Fruit fly (Drosophila melanogaster) whole organism, embryonic: Measurements from ENCODE around the gene Tace.

Experiments used
- BEAF-32 ChIP-seq: fragments of 200-800 bp; sonication (Bioruptor generic); optimal IDR thresholded peaks from 3 replicates; lab custom pipeline; 2017; ENCODE audit warnings: missing biosample characterization, missing genetic modification characterization, mild to moderate bottlenecking, moderate library complexity, missing genetic modification reagents
- Bdp1 ChIP-seq: fragments of 200-800 bp; sonication (Bioruptor generic); optimal IDR thresholded peaks from 3 replicates; lab custom pipeline; 2016; ENCODE audit warnings: missing biosample characterization, missing genetic modification characterization
- Blimp-1 ChIP-seq: fragments of 200-800 bp; sonication (Bioruptor generic); optimal IDR thresholded peaks from 3 replicates; lab custom pipeline; 2018; ENCODE audit warnings: missing biosample characterization, missing genetic modification characterization, mild to moderate bottlenecking, moderate library complexity, missing genetic modification reagents
- CG11085 ChIP-seq: fragments of 200-800 bp; sonication (Bioruptor generic); IDR thresholded peaks from 2 replicates; pipeline ENCODE4 v1.3.6; 2022; ENCODE audit warnings: missing biosample characterization, missing genetic modification characterization
- CG11456 ChIP-seq: fragments of 200-800 bp; sonication (Bioruptor generic); IDR thresholded peaks from 3 replicates; pipeline ENCODE4 v1.3.6; 2022; ENCODE audit warnings: missing biosample characterization, missing genetic modification characterization
- CG11560 ChIP-seq: fragments of 200-800 bp; sonication (Bioruptor generic); IDR thresholded peaks from 3 replicates; pipeline ENCODE4 v1.3.6; 2022; ENCODE audit warnings: missing biosample characterization, missing genetic modification characterization
- CG12071 ChIP-seq: fragments of 200-800 bp; sonication (Bioruptor generic); optimal IDR thresholded peaks from 3 replicates; lab custom pipeline; 2018; ENCODE audit warnings: missing biosample characterization, mild to moderate bottlenecking, missing genetic modification characterization
- CG12299 ChIP-seq: fragments of 200-800 bp; sonication (Bioruptor generic); optimal IDR thresholded peaks from 2 replicates; lab custom pipeline; 2018; ENCODE audit warnings: missing biosample characterization, mild to moderate bottlenecking, missing genetic modification characterization
- CG13624 ChIP-seq: fragments of 200-800 bp; sonication (Bioruptor generic); optimal IDR thresholded peaks from 2 replicates; lab custom pipeline; 2016; ENCODE audit warnings: missing biosample characterization, missing genetic modification characterization
- CG14965 ChIP-seq: fragments of 200-800 bp; sonication (Bioruptor generic); optimal IDR thresholded peaks from 2 replicates; lab custom pipeline; 2016; ENCODE audit warnings: missing biosample characterization, missing genetic modification characterization, borderline replicate concordance
- CG15479 ChIP-seq: fragments of 200-800 bp; sonication (Bioruptor generic); optimal IDR thresholded peaks from 3 replicates; lab custom pipeline; 2019; ENCODE audit warnings: missing biosample characterization, mild to moderate bottlenecking, missing genetic modification characterization, moderate library complexity
- CG15514 ChIP-seq: fragments of 200-800 bp; sonication (Bioruptor generic); optimal IDR thresholded peaks from 3 replicates; lab custom pipeline; 2017; ENCODE audit warnings: missing biosample characterization, missing genetic modification characterization, mild to moderate bottlenecking, moderate library complexity, missing genetic modification reagents
- CG17186 ChIP-seq: fragments of 200-800 bp; sonication (Bioruptor generic); optimal IDR thresholded peaks from 3 replicates; lab custom pipeline; 2017; ENCODE audit warnings: missing biosample characterization, missing genetic modification reagents, missing genetic modification characterization
- CG17328 ChIP-seq: fragments of 200-800 bp; sonication (Bioruptor generic); IDR thresholded peaks from 2 replicates; pipeline ENCODE4 v1.3.6; 2022; ENCODE audit warnings: missing biosample characterization, missing genetic modification characterization
- CG18764 ChIP-seq: fragments of 200-800 bp; sonication (Bioruptor generic); optimal IDR thresholded peaks from 3 replicates; lab custom pipeline; 2016; ENCODE audit warnings: missing biosample characterization, missing genetic modification characterization
- CG32772 ChIP-seq: fragments of 200-800 bp; sonication (Bioruptor generic); IDR thresholded peaks from 2 replicates; pipeline ENCODE4 v1.3.6; 2022; ENCODE audit warnings: missing biosample characterization, missing genetic modification characterization
- CG3838 ChIP-seq: fragments of 200-800 bp; sonication (Bioruptor generic); optimal IDR thresholded peaks from 3 replicates; lab custom pipeline; 2016; ENCODE audit warnings: missing biosample characterization, missing genetic modification characterization
- CG3847 ChIP-seq: fragments of 200-800 bp; sonication (Bioruptor generic); IDR thresholded peaks from 2 replicates; pipeline ENCODE4 v1.3.6; 2022; ENCODE audit warnings: missing biosample characterization, missing genetic modification characterization
- CG4730 ChIP-seq: fragments of 200-800 bp; sonication (Bioruptor generic); IDR thresholded peaks from 2 replicates; pipeline ENCODE4 v1.3.6; 2022; ENCODE audit warnings: missing biosample characterization, missing genetic modification characterization
- CG5245 ChIP-seq: fragments of 200-800 bp; sonication (Bioruptor generic); optimal IDR thresholded peaks from 3 replicates; lab custom pipeline; 2016; ENCODE audit warnings: missing biosample characterization, missing genetic modification characterization
- CG5953 ChIP-seq: fragments of 200-800 bp; sonication (Bioruptor generic); IDR thresholded peaks from 2 replicates; pipeline ENCODE4 v1.3.6; 2022; ENCODE audit warnings: missing biosample characterization, missing genetic modification characterization
- CG6765 ChIP-seq: fragments of 200-800 bp; sonication (Bioruptor generic); optimal IDR thresholded peaks from 3 replicates; lab custom pipeline; 2017; ENCODE audit warnings: missing biosample characterization, mild to moderate bottlenecking, missing genetic modification characterization
- Dip3 ChIP-seq: fragments of 200-800 bp; sonication (Bioruptor generic); optimal IDR thresholded peaks from 3 replicates; lab custom pipeline; 2016; ENCODE audit warnings: missing biosample characterization, missing genetic modification characterization
- Ets97D ChIP-seq: fragments of 200-800 bp; sonication (Bioruptor generic); optimal IDR thresholded peaks from 3 replicates; lab custom pipeline; 2016; ENCODE audit warnings: missing biosample characterization, missing genetic modification characterization
- Fer3 ChIP-seq: fragments of 200-800 bp; sonication (Bioruptor generic); optimal IDR thresholded peaks from 2 replicates; lab custom pipeline; 2018; ENCODE audit warnings: missing biosample characterization, mild to moderate bottlenecking, missing genetic modification characterization, moderate library complexity
- Gsc ChIP-seq: fragments of 200-800 bp; sonication (Bioruptor generic); IDR thresholded peaks from 2 replicates; pipeline ENCODE4 v1.3.6; 2022; ENCODE audit warnings: missing biosample characterization, missing genetic modification characterization
- HLH54F ChIP-seq: fragments of 200-800 bp; sonication (Bioruptor generic); optimal IDR thresholded peaks from 3 replicates; lab custom pipeline; 2016; ENCODE audit warnings: missing biosample characterization, missing genetic modification characterization
- HmgD ChIP-seq: fragments of 200-800 bp; sonication (Bioruptor generic); optimal IDR thresholded peaks from 3 replicates; lab custom pipeline; 2016; ENCODE audit warnings: missing biosample characterization, missing genetic modification characterization
- Jarid2 ChIP-seq: fragments of 200-800 bp; sonication (Bioruptor generic); optimal IDR thresholded peaks from 3 replicates; lab custom pipeline; 2017; ENCODE audit warnings: mild to moderate bottlenecking, missing biosample characterization, missing genetic modification reagents, missing genetic modification characterization
- NFAT ChIP-seq: fragments of 200-800 bp; sonication (Bioruptor generic); IDR thresholded peaks from 2 replicates; pipeline ENCODE4 v1.3.6; 2022; ENCODE audit warnings: missing biosample characterization, missing genetic modification characterization
- Spps ChIP-seq: fragments of 200-800 bp; sonication (Bioruptor generic); optimal IDR thresholded peaks from 2 replicates; lab custom pipeline; 2018; ENCODE audit warnings: missing biosample characterization, mild to moderate bottlenecking, missing genetic modification characterization
- Xbp1 ChIP-seq: fragments of 200-800 bp; sonication (Bioruptor generic); optimal IDR thresholded peaks from 3 replicates; lab custom pipeline; 2016; ENCODE audit warnings: missing biosample characterization, mild to moderate bottlenecking, missing genetic modification characterization
- ab ChIP-seq: fragments of 200-800 bp; sonication (Bioruptor generic); optimal IDR thresholded peaks from 2 replicates; lab custom pipeline; 2016; ENCODE audit warnings: missing biosample characterization, missing genetic modification characterization
- ac ChIP-seq: fragments of 200-800 bp; sonication (Bioruptor generic); optimal IDR thresholded peaks from 3 replicates; lab custom pipeline; 2017; ENCODE audit warnings: missing biosample characterization, mild to moderate bottlenecking, missing genetic modification characterization
- bcd ChIP-seq: fragments of 200-800 bp; sonication (Bioruptor generic); optimal IDR thresholded peaks from 2 replicates; lab custom pipeline; 2017; ENCODE audit warnings: missing biosample characterization, mild to moderate bottlenecking, missing genetic modification characterization
- danr ChIP-seq: fragments of 200-800 bp; sonication (Bioruptor generic); IDR thresholded peaks from 2 replicates; pipeline ENCODE4 v1.3.6; 2022; ENCODE audit warnings: missing biosample characterization, missing genetic modification characterization
- gem ChIP-seq: fragments of 200-800 bp; sonication (Bioruptor generic); optimal IDR thresholded peaks from 2 replicates; lab custom pipeline; 2019; ENCODE audit warnings: missing biosample characterization, mild to moderate bottlenecking, missing genetic modification characterization, moderate library complexity
- ind ChIP-seq: fragments of 200-800 bp; sonication (Bioruptor generic); optimal IDR thresholded peaks from 3 replicates; lab custom pipeline; 2016; ENCODE audit warnings: missing biosample characterization, missing genetic modification characterization
- nmo ChIP-seq: fragments of 200-800 bp; sonication (Bioruptor generic); optimal IDR thresholded peaks from 2 replicates; lab custom pipeline; 2018; ENCODE audit warnings: missing biosample characterization, mild to moderate bottlenecking, missing genetic modification characterization, moderate library complexity
- nom ChIP-seq: fragments of 200-800 bp; sonication (Bioruptor generic); optimal IDR thresholded peaks from 2 replicates; lab custom pipeline; 2017; ENCODE audit warnings: missing biosample characterization, missing genetic modification characterization, mild to moderate bottlenecking, moderate library complexity, missing genetic modification reagents
- pb ChIP-seq: fragments of 200-800 bp; sonication (Bioruptor generic); optimal IDR thresholded peaks from 3 replicates; lab custom pipeline; 2016; ENCODE audit warnings: missing biosample characterization, missing genetic modification characterization
- peb ChIP-seq: fragments of 200-800 bp; sonication (Bioruptor generic); IDR thresholded peaks from 2 replicates; pipeline ENCODE4 v1.3.6; 2022; ENCODE audit warnings: missing biosample characterization, missing genetic modification characterization
- phol ChIP-seq: fragments of 200-800 bp; sonication (Bioruptor generic); optimal IDR thresholded peaks from 3 replicates; lab custom pipeline; 2018; ENCODE audit warnings: missing biosample characterization, mild to moderate bottlenecking, missing genetic modification characterization, moderate library complexity
- pnt ChIP-seq: fragments of 200-800 bp; sonication (Bioruptor generic); optimal IDR thresholded peaks from 3 replicates; lab custom pipeline; 2016; ENCODE audit warnings: missing biosample characterization, missing genetic modification characterization
- pum ChIP-seq: fragments of 200-800 bp; sonication (Bioruptor generic); optimal IDR thresholded peaks from 2 replicates; lab custom pipeline; 2016; ENCODE audit warnings: missing biosample characterization, missing genetic modification characterization
- ranshi ChIP-seq: fragments of 200-800 bp; sonication (Bioruptor generic); IDR thresholded peaks from 2 replicates; pipeline ENCODE4 v1.3.6; 2022; ENCODE audit warnings: missing biosample characterization, missing genetic modification characterization
- sd ChIP-seq: fragments of 200-800 bp; sonication (Bioruptor generic); optimal IDR thresholded peaks from 3 replicates; lab custom pipeline; 2018; ENCODE audit warnings: missing biosample characterization, mild to moderate bottlenecking, missing genetic modification characterization, moderate library complexity
- slp2 ChIP-seq: fragments of 200-800 bp; sonication (Bioruptor generic); optimal IDR thresholded peaks from 2 replicates; lab custom pipeline; 2016; ENCODE audit warnings: missing biosample characterization, missing genetic modification characterization
- yki ChIP-seq: fragments of >200 bp; optimal IDR thresholded peaks from 3 replicates; lab custom pipeline; 2018
- zen ChIP-seq: fragments of 200-800 bp; sonication (Bioruptor generic); optimal IDR thresholded peaks from 3 replicates; lab custom pipeline; 2018; ENCODE audit warnings: missing biosample characterization, mild to moderate bottlenecking, missing genetic modification characterization, moderate library complexity

Tace gene

dm6 chr3R:30021559-30022451 is 21.5 kb downstream of the Tace start, which contains the start of gene Mgat2 (continued):
- TF ChIP-seq CG14965 (GFP tag; lab: Kevin White, UChicago): peak; percentile 15
- peak; percentile 44 for TF ChIP-seq CG12071
- TF ChIP-seq gem (tag; lab: Kevin White, UChicago): no peak
- TF ChIP-seq CG11456 (GFP tag; lab: Robert Waterston, UW): no peak
- no peak for TF ChIP-seq HLH54F (GFP tag; lab: Kevin White, UChicago)
- TF ChIP-seq yki (lab: Kevin White, UChicago): no peak
- no peak for TF ChIP-seq nmo (GFP tag; lab: Kevin White, UChicago)
- TF ChIP-seq ind (GFP tag; lab: Kevin White, UChicago): no peak
- TF ChIP-seq nom (GFP tag; lab: Kevin White, UChicago): peak; percentile 65
- TF ChIP-seq Jarid2 (GFP tag; lab: Kevin White, UChicago): peak; percentile 87
- TF ChIP-seq CG17186: peak; percentile 24
- TF ChIP-seq bcd (GFP tag; lab: Kevin White, UChicago): no peak
- TF ChIP-seq Spps (tag; lab: Kevin White, UChicago): peak; percentile 63
- peak; percentile 15 for TF ChIP-seq Fer3 (tag; lab: Kevin White, UChicago)
- TF ChIP-seq CG15479 (GFP tag; lab: Kevin White, UChicago): peak; percentile 59
- no peak for TF ChIP-seq phol (tag; lab: Kevin White, UChicago)
- no peak for TF ChIP-seq slp2
- TF ChIP-seq ac (GFP tag; lab: Kevin White, UChicago): peak; percentile 51
- no peak for TF ChIP-seq CG3838 (GFP tag; lab: Kevin White, UChicago)
- no peak for TF ChIP-seq peb (GFP tag; lab: Robert Waterston, UW)
- no peak for TF ChIP-seq CG17328
- no peak for TF ChIP-seq Dip3 (GFP tag; lab: Kevin White, UChicago)
- TF ChIP-seq CG3847 (GFP tag; lab: Robert Waterston, UW): no peak
- no peak for TF ChIP-seq NFAT (GFP tag; lab: Robert Waterston, UW)
- TF ChIP-seq HmgD (GFP tag; lab: Kevin White, UChicago): peak; percentile 51
- TF ChIP-seq CG15514: no peak
- TF ChIP-seq Xbp1: no peak
- peak; percentile 100 for TF ChIP-seq Blimp-1 (GFP tag; lab: Kevin White, UChicago)
- no peak for TF ChIP-seq danr (GFP tag; lab: Robert Waterston, UW)
- TF ChIP-seq CG11560: no peak
- no peak for TF ChIP-seq pnt (GFP tag; lab: Kevin White, UChicago)
- peak; percentile 90 for TF ChIP-seq BEAF-32 (GFP tag; lab: Kevin White, UChicago)
- no peak for TF ChIP-seq Gsc (GFP tag; lab: Robert Waterston, UW)
- TF ChIP-seq CG11085: no peak
- TF ChIP-seq CG18764 (GFP tag; lab: Kevin White, UChicago): no peak
- no peak for TF ChIP-seq zen (tag; lab: Kevin White, UChicago)
- TF ChIP-seq sd (tag; lab: Kevin White, UChicago): peak; percentile 82
- TF ChIP-seq CG12299 (tag; lab: Kevin White, UChicago): no peak
- no peak for TF ChIP-seq CG4730 (GFP tag; lab: Robert Waterston, UW)
- TF ChIP-seq CG32772 (GFP tag; lab: Robert Waterston, UW): no peak
- TF ChIP-seq pum: no peak
- peak; percentile 11 for TF ChIP-seq CG13624 (GFP tag; lab: Kevin White, UChicago)
- TF ChIP-seq CG5953 (GFP tag; lab: Robert Waterston, UW): no peak
- TF ChIP-seq Ets97D: no peak
- peak; percentile 28 for TF ChIP-seq CG6765 (GFP tag; lab: Kevin White, UChicago)
- TF ChIP-seq ab: no peak
- no peak; the same call in 1 of the 2 replicates for TF ChIP-seq ranshi (GFP tag; lab: Robert Waterston, UW)
- TF ChIP-seq CG5245 (GFP tag; lab: Kevin White, UChicago): no peak
- TF ChIP-seq Bdp1 (GFP tag; lab: Kevin White, UChicago): no peak
- TF ChIP-seq pb (GFP tag; lab: Kevin White, UChicago): peak; percentile 25
